Fruit fly (Drosophila melanogaster) whole organism, prepupa: Measurements from ENCODE around the gene RNF220.

Experiments used
- Blimp-1 ChIP-seq: fragments of 200-800 bp; sonication (Bioruptor generic); optimal IDR thresholded peaks from 3 replicates; lab custom pipeline; 2017; ENCODE audit warnings: missing biosample characterization, missing genetic modification characterization, mild to moderate bottlenecking, moderate library complexity, missing genetic modification reagents
- CG10669 ChIP-seq: fragments of 200-800 bp; sonication (Bioruptor generic); optimal IDR thresholded peaks from 3 replicates; lab custom pipeline; 2018; ENCODE audit warnings: missing biosample characterization, mild to moderate bottlenecking, missing genetic modification characterization, moderate library complexity
- CG11762 ChIP-seq: fragments of 200-800 bp; sonication (Bioruptor generic); optimal IDR thresholded peaks from 3 replicates; lab custom pipeline; 2016; ENCODE audit warnings: missing biosample characterization, missing genetic modification characterization; ENCODE audit not compliant: insufficient read depth
- CG1621 ChIP-seq: fragments of 200-800 bp; sonication (Bioruptor generic); optimal IDR thresholded peaks from 3 replicates; lab custom pipeline; 2018; ENCODE audit warnings: missing biosample characterization, mild to moderate bottlenecking, missing genetic modification characterization
- CG16779 ChIP-seq: fragments of 200-800 bp; sonication (Bioruptor generic); optimal IDR thresholded peaks from 3 replicates; lab custom pipeline; 2017; ENCODE audit warnings: missing biosample characterization, mild to moderate bottlenecking, missing genetic modification characterization
- CG3032 ChIP-seq: fragments of 200-800 bp; optimal IDR thresholded peaks from 2 replicates; lab custom pipeline; 2019; ENCODE audit warnings: missing biosample characterization, mild to moderate bottlenecking, missing genetic modification characterization, moderate library complexity
- CG31627 ChIP-seq: fragments of 200-800 bp; sonication (Bioruptor generic); optimal IDR thresholded peaks from 3 replicates; lab custom pipeline; 2016; ENCODE audit warnings: missing biosample characterization, missing genetic modification characterization
- CG3919 ChIP-seq: fragments of 200-800 bp; sonication (Bioruptor generic); optimal IDR thresholded peaks from 3 replicates; lab custom pipeline; 2016; ENCODE audit warnings: missing biosample characterization, missing genetic modification characterization
- CG4318 ChIP-seq: fragments of 200-800 bp; sonication (Bioruptor generic); optimal IDR thresholded peaks from 3 replicates; lab custom pipeline; 2017; ENCODE audit warnings: missing biosample characterization, mild to moderate bottlenecking, missing genetic modification characterization
- CG6163 ChIP-seq: fragments of 200-800 bp; sonication (Bioruptor generic); IDR thresholded peaks from 3 replicates; pipeline ENCODE4 v1.3.6; 2022; ENCODE audit warnings: missing biosample characterization, missing genetic modification characterization
- CG6276 ChIP-seq: fragments of 200-800 bp; sonication (Bioruptor generic); optimal IDR thresholded peaks from 2 replicates; lab custom pipeline; 2017; ENCODE audit warnings: missing biosample characterization, mild to moderate bottlenecking, missing genetic modification characterization
- CG6792 ChIP-seq: fragments of 200-800 bp; sonication (Bioruptor generic); optimal IDR thresholded peaks from 3 replicates; lab custom pipeline; 2016; ENCODE audit warnings: missing biosample characterization, missing genetic modification characterization
- CG6808 ChIP-seq: fragments of 200-800 bp; sonication (Bioruptor generic); optimal IDR thresholded peaks from 3 replicates; lab custom pipeline; 2017; ENCODE audit warnings: missing biosample characterization, missing genetic modification characterization, mild to moderate bottlenecking, moderate library complexity, missing genetic modification reagents
- CG7368 ChIP-seq: fragments of 200-800 bp; sonication (Bioruptor generic); optimal IDR thresholded peaks from 3 replicates; lab custom pipeline; 2016; ENCODE audit warnings: missing biosample characterization, missing genetic modification characterization
- CG8119 ChIP-seq: fragments of 200-800 bp; sonication (Bioruptor generic); IDR thresholded peaks from 3 replicates; pipeline ENCODE4 v1.3.6; 2022; ENCODE audit warnings: missing biosample characterization, missing genetic modification characterization
- CG8319 ChIP-seq: fragments of 200-800 bp; sonication (Bioruptor generic); optimal IDR thresholded peaks from 3 replicates; lab custom pipeline; 2016; ENCODE audit warnings: missing biosample characterization, missing genetic modification characterization
- CG8632 ChIP-seq: fragments of 200-800 bp; sonication (Bioruptor generic); optimal IDR thresholded peaks from 3 replicates; lab custom pipeline; 2016; ENCODE audit warnings: missing biosample characterization, missing genetic modification characterization
- Eip93F ChIP-seq: fragments of 200-800 bp; sonication (Bioruptor generic); optimal IDR thresholded peaks from 2 replicates; lab custom pipeline; 2016; ENCODE audit warnings: missing biosample characterization, mild to moderate bottlenecking, missing genetic modification characterization
- Ets21C ChIP-seq: fragments of 200-800 bp; sonication (Bioruptor generic); optimal IDR thresholded peaks from 3 replicates; lab custom pipeline; 2016; ENCODE audit warnings: missing biosample characterization, missing genetic modification characterization
- Ets96B ChIP-seq: fragments of 200-800 bp; optimal IDR thresholded peaks from 2 replicates; lab custom pipeline; 2019; ENCODE audit warnings: missing biosample characterization, mild to moderate bottlenecking, missing genetic modification characterization, moderate library complexity
- Gug ChIP-seq: fragments of 200-800 bp; sonication (Bioruptor generic); IDR thresholded peaks from 2 replicates; pipeline ENCODE4 v1.3.6; 2022; ENCODE audit warnings: missing biosample characterization, missing genetic modification characterization
- Hr38 ChIP-seq: sonication (Bioruptor generic); optimal IDR thresholded peaks from 2 replicates; lab custom pipeline; 2016; ENCODE audit warnings: missing biosample characterization, missing genetic modification characterization
- Hr4 ChIP-seq: fragments of 200-800 bp; sonication (Bioruptor generic); optimal IDR thresholded peaks from 3 replicates; lab custom pipeline; 2016; ENCODE audit warnings: missing biosample characterization, missing genetic modification characterization
- Lpt ChIP-seq: fragments of 200-800 bp; sonication (Bioruptor generic); optimal IDR thresholded peaks from 3 replicates; lab custom pipeline; 2016; ENCODE audit warnings: missing biosample characterization, missing genetic modification characterization
- Sox102F ChIP-seq: fragments of 200-800 bp; sonication (Bioruptor generic); optimal IDR thresholded peaks from 2 replicates; lab custom pipeline; 2016; ENCODE audit warnings: missing biosample characterization, mild to moderate bottlenecking, missing genetic modification characterization
- Sox15 ChIP-seq: fragments of 200-800 bp; sonication (Bioruptor generic); optimal IDR thresholded peaks from 3 replicates; lab custom pipeline; 2016; ENCODE audit warnings: missing biosample characterization, missing genetic modification characterization
- dsx ChIP-seq: fragments of 200-800 bp; optimal IDR thresholded peaks from 3 replicates; lab custom pipeline; 2019; ENCODE audit warnings: missing biosample characterization, mild to moderate bottlenecking, missing genetic modification characterization, moderate library complexity; ENCODE audit not compliant: poor library complexity, severe bottlenecking
- fd59A ChIP-seq: fragments of 200-800 bp; sonication (Bioruptor generic); optimal IDR thresholded peaks from 2 replicates; lab custom pipeline; 2017; ENCODE audit warnings: missing biosample characterization, mild to moderate bottlenecking, missing genetic modification characterization, missing genetic modification reagents
- fd85E ChIP-seq: fragments of 200-800 bp; sonication (Bioruptor generic); optimal IDR thresholded peaks from 3 replicates; lab custom pipeline; 2016; ENCODE audit warnings: missing biosample characterization, missing genetic modification characterization
- net ChIP-seq: fragments of 200-800 bp; sonication (Bioruptor generic); optimal IDR thresholded peaks from 3 replicates; lab custom pipeline; 2016; ENCODE audit warnings: missing biosample characterization, missing genetic modification characterization
- pdm3 ChIP-seq: fragments of 200-800 bp; sonication (Bioruptor generic); optimal IDR thresholded peaks from 3 replicates; lab custom pipeline; 2016; ENCODE audit warnings: missing biosample characterization, missing genetic modification characterization
- salr ChIP-seq, 2 experiments: fragments of 200-800 bp; sonication (Bioruptor generic); optimal IDR thresholded peaks; 3 replicates each; lab custom pipeline; 2016 to 2018; ENCODE audit warnings: missing biosample characterization in 2 of 2, missing genetic modification characterization in 2 of 2, mild to moderate bottlenecking in 1 of 2
- ss ChIP-seq, 2 experiments: fragments of 200-800 bp; sonication (Bioruptor generic); optimal IDR thresholded peaks; 2 replicates in 1 of 2; 3 replicates in 1 of 2; lab custom pipeline; 2017 to 2018; ENCODE audit warnings: mild to moderate bottlenecking in 2 of 2, missing biosample characterization in 2 of 2, missing genetic modification characterization in 2 of 2, moderate library complexity in 1 of 2
- svp ChIP-seq: fragments of 200-800 bp; sonication (Bioruptor generic); peaks from one replicate; lab custom pipeline; 2016; ENCODE audit warnings: missing biosample characterization, missing genetic modification characterization
- topi ChIP-seq: fragments of 200-800 bp; sonication (Bioruptor generic); optimal IDR thresholded peaks from 3 replicates; lab custom pipeline; 2016; ENCODE audit warnings: missing biosample characterization, missing genetic modification characterization
- vri ChIP-seq: fragments of 200-800 bp; sonication (Bioruptor generic); optimal IDR thresholded peaks from 3 replicates; lab custom pipeline; 2016; ENCODE audit warnings: missing biosample characterization, mild to moderate bottlenecking, missing genetic modification characterization

Gene RNF220

DNA sequence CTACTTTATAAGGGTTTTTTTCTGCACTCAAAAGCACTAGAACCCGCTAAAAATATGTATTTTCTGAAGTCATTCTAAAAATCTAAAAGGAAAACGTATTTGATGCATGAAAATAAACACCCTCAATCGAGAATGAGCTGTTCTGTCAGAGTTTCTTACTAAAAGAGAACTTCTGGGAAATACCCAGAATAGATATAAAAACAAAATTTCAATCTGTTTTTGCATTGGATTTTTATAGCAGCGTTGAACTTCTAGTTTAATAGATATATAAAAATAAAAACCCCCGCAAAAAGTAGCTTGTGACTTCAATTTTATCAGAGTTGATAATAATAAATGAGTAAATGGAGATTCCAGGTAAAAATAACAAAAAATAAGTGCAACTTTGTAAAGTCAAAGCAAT is 7.8 kb downstream of the RNF220 start:
- TF ChIP-seq Sox102F (GFP tag; lab: Kevin White, UChicago), result no peak
- TF ChIP-seq Sox15, result no peak
- TF ChIP-seq CG31627 (GFP tag; lab: Kevin White, UChicago), result no peak
- no peak for TF ChIP-seq CG11762
- no peak for TF ChIP-seq Hr38 (GFP tag; lab: Kevin White, UChicago)
- TF ChIP-seq net (GFP tag; lab: Kevin White, UChicago), result no peak
- no peak for TF ChIP-seq dsx (GFP tag; lab: Kevin White, UChicago)
- no peak for TF ChIP-seq CG4318
- no peak for TF ChIP-seq CG3032
- TF ChIP-seq pdm3 (GFP tag; lab: Kevin White, UChicago), result no peak

DNA sequence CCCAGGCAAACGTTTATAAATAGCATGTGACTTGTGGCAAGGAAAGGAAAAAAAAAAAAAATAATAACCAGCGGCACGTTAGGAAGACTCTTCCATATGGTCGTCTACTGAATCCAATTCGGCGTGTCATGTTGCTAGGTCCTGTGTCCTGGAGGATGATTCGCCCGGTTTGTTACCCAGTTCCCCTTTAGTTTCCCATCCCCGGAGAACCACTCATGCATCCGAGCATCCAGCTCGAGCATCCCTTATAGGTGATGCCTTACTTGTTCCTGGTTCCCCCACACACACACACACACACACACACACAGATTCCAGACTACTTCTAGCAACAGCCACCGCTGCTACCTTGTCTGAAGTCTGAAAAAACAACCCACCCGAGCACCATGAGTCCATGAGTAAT is 8.4 kb downstream of the RNF220 start:
- TF ChIP-seq Eip93F (GFP tag; lab: Kevin White, UChicago) (no peak), CG7368 (GFP tag; lab: Kevin White, UChicago) (no peak), Lpt (no peak), fd59A (GFP tag; lab: Kevin White, UChicago) (no peak), Ets21C (GFP tag; lab: Kevin White, UChicago) (no peak), ss (GFP tag; optimal IDR thresholded peaks at IDR 0.05; lab: Kevin White, UChicago) (no peak), Sox15 (no peak), Hr4 (GFP tag; lab: Kevin White, UChicago) (no peak), CG16779 (tag; lab: Kevin White, UChicago) (no peak), CG10669 (no peak), dsx (GFP tag; lab: Kevin White, UChicago) (no peak), CG6808 (GFP tag; lab: Kevin White, UChicago) (no peak), CG6276 (no peak), CG4318 (no peak), CG8319 (GFP tag; lab: Kevin White, UChicago) (no peak), salr (GFP tag; optimal IDR thresholded peaks at IDR 0.05; lab: Kevin White, UChicago) (no peak), fd85E (GFP tag; lab: Kevin White, UChicago) (no peak), Blimp-1 (no peak)

DNA sequence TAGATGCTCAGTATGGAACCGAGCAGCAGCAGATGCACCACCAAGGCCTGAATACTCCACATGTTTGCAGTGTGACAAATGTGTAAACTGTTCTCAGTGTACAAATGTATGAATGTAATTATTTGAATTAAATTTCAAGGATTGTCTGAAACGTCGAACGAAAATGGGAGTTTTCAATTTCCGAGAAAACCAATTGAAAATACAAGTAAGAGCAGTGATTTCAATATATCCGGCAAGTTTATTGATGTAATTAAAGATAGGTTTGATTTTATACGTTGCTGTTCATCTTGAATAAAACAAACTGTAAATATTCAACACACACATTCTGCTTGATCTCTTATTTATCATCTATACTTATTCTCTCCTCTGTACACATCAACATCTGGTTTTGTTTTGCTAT is 15.6 kb downstream of the RNF220 start, which contains the start of gene CG4907:
Gene CG4907 (minus strand): TSS at position 101 of the 400 bp plus-strand sequence.
- TF ChIP-seq CG4318 (no peak), CG1621 (no peak), Blimp-1 (no peak), CG8119 (no peak), salr (GFP tag; optimal IDR thresholded peaks at IDR 0.05; lab: Kevin White, UChicago) (no peak), svp (GFP tag; lab: Kevin White, UChicago) (no peak), Gug (no peak), CG6792 (GFP tag; lab: Kevin White, UChicago) (no peak)

DNA sequence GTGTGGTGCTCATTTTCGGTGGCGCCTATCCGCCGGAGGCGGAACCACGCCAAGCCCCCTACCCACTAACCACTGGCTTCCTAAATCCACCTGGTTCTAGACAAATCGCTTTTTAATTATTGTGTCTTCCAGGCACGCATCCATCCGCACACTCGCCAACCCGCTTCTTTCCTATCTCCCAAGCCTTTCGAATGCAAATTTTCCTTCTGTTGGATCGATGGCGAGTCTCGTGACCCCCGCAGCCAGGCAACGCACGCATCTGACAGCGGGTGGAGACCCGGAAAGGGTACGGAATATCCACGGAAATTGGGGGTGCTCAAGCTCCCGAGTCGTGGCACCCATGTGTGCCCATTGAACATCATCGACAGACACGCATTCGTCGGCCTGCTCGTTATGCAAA is 19.0 kb downstream of the RNF220 start, which contains the start of gene CG13842:
Gene CG13842 (minus strand): TSS at position 101 of the 400 bp plus-strand sequence.
- TF ChIP-seq vri (GFP tag; lab: Kevin White, UChicago) (no peak), CG6276 (no peak), CG6808 (GFP tag; lab: Kevin White, UChicago) (no peak), CG7368 (GFP tag; lab: Kevin White, UChicago) (no peak), CG3919 (GFP tag; lab: Kevin White, UChicago) (no peak), CG16779 (tag; lab: Kevin White, UChicago) (no peak), CG3032 (no peak), Hr4 (GFP tag; lab: Kevin White, UChicago) (no peak), CG6163 (GFP tag; lab: Robert Waterston, UW) (no peak), CG6792 (GFP tag; lab: Kevin White, UChicago) (no peak), net (GFP tag; lab: Kevin White, UChicago) (no peak)

DNA sequence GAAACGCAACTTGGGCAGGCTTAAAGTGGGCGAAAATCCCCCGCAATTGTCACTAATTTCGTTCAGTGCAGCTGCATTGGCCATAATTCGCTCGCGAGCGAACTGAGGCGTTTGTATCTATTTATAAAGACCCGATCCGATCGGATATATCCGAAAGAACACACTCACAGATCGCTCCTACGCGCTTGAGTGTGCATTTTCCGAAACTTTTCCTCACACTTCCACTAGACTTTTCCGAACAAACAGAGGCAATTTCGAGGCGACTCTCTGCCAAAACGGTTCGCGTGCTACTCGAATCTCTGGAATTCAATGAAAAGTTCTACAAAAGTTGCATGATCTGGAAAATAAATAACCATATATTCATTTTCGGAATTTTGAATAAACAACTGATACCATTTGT is 24.4 kb downstream of the RNF220 start, which contains the start of the genes CG6972 and CCAP:
Gene CG6972 (plus strand): TSS at position 215 of the 400 bp plus-strand sequence.
Gene CCAP (minus strand): TSS at position 292 of the 400 bp plus-strand sequence.
- no peak for TF ChIP-seq Ets96B (tag; lab: Kevin White, UChicago)
- no peak for TF ChIP-seq topi (GFP tag; lab: Kevin White, UChicago)
- TF ChIP-seq CG6808 (GFP tag; lab: Kevin White, UChicago), result no peak
- TF ChIP-seq CG8632 (GFP tag; lab: Kevin White, UChicago), result no peak
